Worm (Caenorhabditis elegans): ENCODE measurements around the gene R08A2.7.
"Not testable (repeated sequence)": the region's sequence is repeated elsewhere in the genome, so short reads cannot be mapped to it uniquely, and the experiment has no call there.

The R08A2.7 gene

DNA sequence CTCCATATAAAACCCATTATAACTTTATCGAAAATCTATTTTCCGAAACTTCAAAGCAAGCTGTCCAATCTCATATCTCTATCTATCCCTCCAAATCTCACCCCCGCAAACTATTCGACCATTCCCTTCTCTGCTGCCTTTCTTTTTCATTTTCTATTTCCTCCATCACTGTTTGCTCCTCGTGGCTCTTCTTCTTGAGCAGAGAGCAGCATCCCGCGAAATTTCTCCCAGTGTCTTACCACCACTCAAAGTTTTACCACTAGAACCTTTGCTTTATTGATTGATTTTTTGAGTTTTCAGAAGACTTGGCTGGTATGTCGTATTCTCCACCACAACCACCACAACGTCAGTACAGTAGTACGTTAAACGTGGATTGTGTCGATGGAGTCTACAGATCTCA is 6.2 kb downstream of the R08A2.7 start, which contains the start of gene oig-3:
TSS of gene oig-3 (plus strand) at position 301 of the 400 bp plus-strand sequence.
- TF ChIP-seq W03F9.2 (tag; optimal IDR thresholded peaks at IDR 0.05), result no peak
- TF ChIP-seq him-1 (tag; optimal IDR thresholded peaks at IDR 0.05), result no peak
- TF ChIP-seq dao-5 (tag; optimal IDR thresholded peaks at IDR 0.05), result no peak

DNA sequence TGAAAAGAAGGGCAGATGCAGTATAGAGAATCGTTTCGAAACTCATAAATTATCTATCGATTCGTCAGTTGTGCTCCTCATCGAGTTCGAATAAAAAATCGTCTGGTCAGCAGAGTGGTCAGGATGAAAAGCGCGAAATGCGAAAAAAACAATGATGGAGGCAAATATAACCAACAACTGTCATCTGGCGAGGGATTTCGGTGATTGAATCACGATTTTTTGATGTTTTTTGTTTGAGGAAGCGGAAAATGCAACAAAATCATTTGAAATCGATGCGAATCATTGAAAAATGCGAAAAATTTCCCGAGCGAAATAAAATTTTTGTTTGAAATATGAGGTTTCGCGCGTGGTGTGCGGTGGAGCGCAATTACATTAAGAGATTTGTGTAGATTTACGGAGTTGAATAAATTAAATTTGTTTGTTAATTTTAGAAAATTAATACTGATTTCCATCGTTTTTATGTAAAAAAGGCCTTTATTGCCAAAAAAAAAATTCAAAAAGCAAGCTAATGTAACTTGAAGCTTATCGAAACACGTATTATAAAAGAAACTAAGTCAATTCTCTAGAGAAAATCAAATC is 11.2 kb downstream of the R08A2.7 start, which contains the start of gene unc-61:
TSS of gene unc-61 (minus strand) at position 51 of the 579 bp plus-strand sequence.
- no peak for TF ChIP-seq dao-5 (tag; optimal IDR thresholded peaks at IDR 0.05)
- TF ChIP-seq him-1 (tag; optimal IDR thresholded peaks at IDR 0.05), result no peak
- no peak for TF ChIP-seq W03F9.2 (tag; optimal IDR thresholded peaks at IDR 0.05)

ce11 chrV:14736851-14737250 is 13.7 kb downstream of the R08A2.7 start, which contains the start of gene Y50E8A.5:
Gene Y50E8A.5 (minus strand): TSS chrV:14736951.
- no peak for TF ChIP-seq him-1 (tag; optimal IDR thresholded peaks at IDR 0.05)
- no peak for TF ChIP-seq dao-5 (tag; optimal IDR thresholded peaks at IDR 0.05)
- no peak for TF ChIP-seq W03F9.2 (tag; optimal IDR thresholded peaks at IDR 0.05)

DNA sequence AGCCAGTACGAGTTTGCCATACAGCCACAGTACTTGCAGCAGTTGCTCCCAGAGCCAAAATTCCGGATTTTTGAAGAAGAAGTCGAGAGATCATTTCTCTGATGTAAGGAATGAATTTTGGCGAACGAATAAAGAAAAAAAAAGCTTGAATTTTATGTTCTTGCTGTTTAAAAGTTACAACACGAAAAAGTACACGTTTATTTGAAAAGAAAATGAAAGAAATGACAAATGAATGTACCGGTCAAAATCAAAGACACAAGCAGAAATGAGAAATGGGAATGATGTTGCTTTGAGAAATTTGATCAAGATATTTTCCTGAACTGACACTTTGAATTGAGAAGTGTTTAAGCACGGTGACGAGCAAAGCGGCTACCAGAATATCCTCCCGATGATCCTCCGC is 18.1 kb downstream of the R08A2.7 start, which contains the start of gene Y50E8A.6:
TSS of gene Y50E8A.6 (minus strand) at position 101 of the 400 bp plus-strand sequence.
- TF ChIP-seq W03F9.2 (tag; optimal IDR thresholded peaks at IDR 0.05) (no peak), him-1 (tag; optimal IDR thresholded peaks at IDR 0.05) (no peak), dao-5 (tag; optimal IDR thresholded peaks at IDR 0.05) (no peak)

- no peak for TF ChIP-seq dao-5 (tag; optimal IDR thresholded peaks at IDR 0.05)
- TF ChIP-seq him-1 (tag; optimal IDR thresholded peaks at IDR 0.05), result no peak
These were observed 21.7 kb downstream of the R08A2.7 start for ce11 chrV:14744824-14745223.

DNA sequence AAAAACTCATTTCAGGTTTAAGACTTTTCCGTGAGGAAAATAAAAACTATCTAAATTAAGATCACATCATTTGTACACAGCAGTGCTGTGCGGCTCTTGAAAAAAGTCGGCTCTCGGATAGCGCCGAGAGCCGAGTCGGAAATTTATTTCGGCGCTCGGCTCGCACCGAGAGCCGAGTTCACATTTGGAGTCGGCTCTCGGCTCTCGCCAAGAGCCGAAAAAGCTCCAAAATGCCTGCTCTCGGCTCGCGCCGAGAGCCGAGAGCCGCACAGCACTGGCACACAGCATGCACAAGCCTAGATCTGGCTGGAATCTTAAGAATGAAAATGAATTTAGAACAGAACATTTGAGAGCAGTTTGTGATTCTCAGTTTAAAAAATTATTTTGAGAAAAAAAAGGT is 23.9 kb downstream of the R08A2.7 start:
- TF ChIP-seq W03F9.2 (tag; optimal IDR thresholded peaks at IDR 0.05) (no peak), dao-5 (tag; optimal IDR thresholded peaks at IDR 0.05) (no peak), him-1 (tag; optimal IDR thresholded peaks at IDR 0.05) (no peak)

ce11 chrV:14748608-14749137 is 25.6 kb downstream of the R08A2.7 start, which contains the start of the genes lipl-8 and Y50E8A.22:
Gene lipl-8 (minus strand): TSS chrV:14748708.
Gene Y50E8A.22 (minus strand): TSS chrV:14749087.
- TF ChIP-seq him-1 (tag; optimal IDR thresholded peaks at IDR 0.05), result no peak
- no peak for TF ChIP-seq dao-5 (tag; optimal IDR thresholded peaks at IDR 0.05)
- no peak for TF ChIP-seq W03F9.2 (tag; optimal IDR thresholded peaks at IDR 0.05)

- TF ChIP-seq dao-5, him-1, W03F9.2 (tag; optimal IDR thresholded peaks at IDR 0.05): not testable (repeated sequence)
These were observed 27.2 kb downstream of the R08A2.7 start, which contains the start of gene nspa-10 for ce11 chrV:14750357-14750756. Gene nspa-10 (minus strand): TSS chrV:14750457.

- no peak for TF ChIP-seq him-1 (tag; optimal IDR thresholded peaks at IDR 0.05)
- no peak for TF ChIP-seq W03F9.2 (tag; optimal IDR thresholded peaks at IDR 0.05)
- TF ChIP-seq dao-5 (tag; optimal IDR thresholded peaks at IDR 0.05), result no peak
These were observed 39.4 kb downstream of the R08A2.7 start for ce11 chrV:14762563-14762962.

DNA sequence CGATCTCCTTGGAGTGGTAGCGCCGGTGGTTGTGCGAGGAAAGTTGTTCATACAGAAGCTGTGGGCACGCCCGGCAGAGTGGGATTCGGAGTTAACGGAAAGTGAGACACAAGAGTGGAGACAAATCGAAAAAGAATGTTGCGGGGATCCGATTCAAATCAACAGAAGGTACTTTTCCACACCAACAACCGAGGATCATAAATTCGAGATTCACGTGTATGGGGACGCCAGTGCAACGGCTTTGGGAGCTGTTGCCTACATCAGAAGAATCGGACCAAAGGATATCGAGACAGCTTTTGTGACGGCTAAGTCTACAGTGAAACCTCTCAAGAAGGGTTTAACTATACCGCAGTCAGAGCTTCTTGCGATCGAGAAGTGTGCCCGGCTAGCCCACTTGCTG is 40.5 kb downstream of the R08A2.7 start:
- no peak for TF ChIP-seq him-1 (tag; optimal IDR thresholded peaks at IDR 0.05)
- no peak for TF ChIP-seq W03F9.2 (tag; optimal IDR thresholded peaks at IDR 0.05)
- TF ChIP-seq dao-5 (tag; optimal IDR thresholded peaks at IDR 0.05), result no peak

- TF ChIP-seq W03F9.2 (tag; optimal IDR thresholded peaks at IDR 0.05) (no peak), him-1 (tag; optimal IDR thresholded peaks at IDR 0.05) (no peak), dao-5 (tag; optimal IDR thresholded peaks at IDR 0.05) (no peak)
These were observed 49.9 kb downstream of the R08A2.7 start, which contains the start of gene haf-7 for ce11 chrV:14773048-14773447. Gene haf-7 (plus strand): TSS chrV:14773258.
